Worm (Caenorhabditis elegans): ENCODE results near the gene srz-14.

srz-14 gene

ce11 chrV:16218972-16219757 is 35.7 kb downstream of the srz-14 start, which contains the start of gene glc-1 (continued):
- TF ChIP-seq pqm-1 (tag; optimal IDR thresholded peaks at IDR 0.05): no peak
- TF ChIP-seq efl-3 (GFP tag; optimal IDR thresholded peaks at IDR 0.05): no peak
- no peak for TF ChIP-seq lin-14 (GFP tag; optimal IDR thresholded peaks at IDR 0.05)
- no peak for TF ChIP-seq swsn-7 (tag; optimal IDR thresholded peaks at IDR 0.05)
- no peak for TF ChIP-seq lir-3 (tag; optimal IDR thresholded peaks at IDR 0.05; ENCODE audit: poor library complexity)
- no peak for TF ChIP-seq unc-30 (tag; optimal IDR thresholded peaks at IDR 0.05)
- TF ChIP-seq zip-4 (GFP tag; optimal IDR thresholded peaks at IDR 0.05): no peak
- no peak for TF ChIP-seq hpl-2 (GFP tag; optimal IDR thresholded peaks at IDR 0.05)
- no peak for TF ChIP-seq snpc-4 (tag; optimal IDR thresholded peaks at IDR 0.05)

DNA sequence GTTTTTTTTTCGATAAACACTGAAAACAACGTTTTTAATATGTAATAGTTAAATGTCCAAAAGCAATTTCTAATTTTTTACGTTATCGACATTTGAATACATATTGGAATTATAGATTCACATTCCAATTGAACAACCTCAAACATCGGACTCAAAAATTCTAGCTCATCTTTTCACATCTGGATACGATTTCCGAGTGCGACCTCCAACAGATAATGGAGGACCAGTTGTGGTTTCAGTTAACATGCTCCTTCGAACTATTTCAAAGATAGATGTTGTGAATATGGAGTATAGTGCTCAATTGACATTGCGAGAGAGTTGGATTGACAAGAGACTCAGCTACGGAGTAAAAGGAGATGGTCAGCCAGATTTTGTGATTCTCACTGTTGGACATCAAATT is 36.6 kb downstream of the srz-14 start:
- TF ChIP-seq pag-3 (tag; optimal IDR thresholded peaks at IDR 0.05; ENCODE audit: borderline replicate concordance, insufficient read depth) (no peak), nhr-77 (tag; optimal IDR thresholded peaks at IDR 0.05) (no peak), sup-37 (GFP tag; optimal IDR thresholded peaks at IDR 0.05) (no peak), unc-62 (GFP tag; optimal IDR thresholded peaks at IDR 0.05) (no peak), dpl-1 (GFP tag; optimal IDR thresholded peaks at IDR 0.05) (no peak), nhr-84 (tag; optimal IDR thresholded peaks at IDR 0.05) (no peak), rnt-1 (tag; optimal IDR thresholded peaks at IDR 0.05) (no peak), ztf-11 (tag; optimal IDR thresholded peaks at IDR 0.05) (no peak), efl-3 (GFP tag; optimal IDR thresholded peaks at IDR 0.05) (no peak), jun-1 (tag; optimal IDR thresholded peaks at IDR 0.05) (no peak), zag-1 (tag; optimal IDR thresholded peaks at IDR 0.05) (no peak), ztf-4 (tag; optimal IDR thresholded peaks at IDR 0.05) (no peak), hlh-17 (GFP tag; optimal IDR thresholded peaks at IDR 0.05; ENCODE audit: borderline replicate concordance) (no peak), lin-15B (tag; optimal IDR thresholded peaks at IDR 0.05) (no peak)

- TF ChIP-seq nhr-77 (tag; optimal IDR thresholded peaks at IDR 0.05) (no peak), grh-1 (GFP tag; IDR thresholded peaks at IDR 0.05) (no peak), elt-3 (tag; optimal IDR thresholded peaks at IDR 0.05) (no peak), lin-35 (GFP tag; optimal IDR thresholded peaks at IDR 0.05) (no peak), lin-14 (GFP tag; optimal IDR thresholded peaks at IDR 0.05) (no peak), lsy-2 (tag; optimal IDR thresholded peaks at IDR 0.05) (no peak), egl-13 (tag; optimal IDR thresholded peaks at IDR 0.05) (no peak), nhr-85 (tag) (no peak), unc-130 (tag; optimal IDR thresholded peaks at IDR 0.05) (no peak), sup-37 (GFP tag; optimal IDR thresholded peaks at IDR 0.05) (no peak), ama-1 (optimal IDR thresholded peaks at IDR 0.05) (no peak), ztf-11 (tag; optimal IDR thresholded peaks at IDR 0.05) (no peak), ztf-4 (tag; optimal IDR thresholded peaks at IDR 0.05) (no peak), unc-86 (tag; optimal IDR thresholded peaks at IDR 0.05) (no peak), dpl-1 (GFP tag; optimal IDR thresholded peaks at IDR 0.05) (no peak), snu-23 (GFP tag; optimal IDR thresholded peaks at IDR 0.05) (no peak), snpc-4 (tag; optimal IDR thresholded peaks at IDR 0.05) (no peak), dsc-1 (tag; optimal IDR thresholded peaks at IDR 0.05) (no peak), C04F5.9 (tag; optimal IDR thresholded peaks at IDR 0.05) (no peak)
Measured at ce11 chrV:16224027-16224426, 40.6 kb downstream of the srz-14 start, which contains the start of gene stdh-2. stdh-2 (plus strand) TSS chrV:16224327.

DNA sequence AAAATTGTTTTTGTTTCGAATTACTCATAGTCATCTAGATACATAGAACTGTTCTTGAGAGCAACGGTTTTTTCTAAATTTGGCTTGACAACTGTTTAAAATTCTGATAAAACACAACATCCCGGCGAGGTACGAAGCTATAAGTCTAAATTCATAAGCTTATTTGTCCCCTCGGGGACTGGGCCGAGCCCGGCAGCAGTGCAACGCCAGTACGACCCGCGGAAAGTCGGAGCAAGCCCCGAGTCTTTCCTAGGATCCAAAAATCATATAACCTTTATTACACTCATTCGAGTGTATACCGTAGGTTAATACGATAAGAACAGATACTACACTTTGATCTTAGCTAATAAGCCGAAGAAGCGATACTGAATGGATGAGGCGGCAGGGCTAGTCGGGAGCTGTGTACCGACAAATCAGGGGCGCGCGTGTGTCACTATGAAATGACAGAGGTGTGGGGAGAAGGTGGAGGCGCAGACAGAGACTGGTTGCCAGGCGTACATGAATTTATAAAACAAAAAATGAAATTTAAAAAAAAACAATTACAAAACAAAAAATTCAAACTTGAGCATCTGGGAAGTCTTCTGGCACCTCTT is 42.2 kb downstream of the srz-14 start:
- TF ChIP-seq ceh-8 (GFP tag; optimal IDR thresholded peaks at IDR 0.05) (no peak), mef-2 (tag; optimal IDR thresholded peaks at IDR 0.05) (no peak), efl-1 (optimal IDR thresholded peaks at IDR 0.05) (no peak), efl-1 (GFP tag; optimal IDR thresholded peaks at IDR 0.05 in 1 of 2) (no peak), xbp-1 (tag; optimal IDR thresholded peaks at IDR 0.05) (no peak), irx-1 (tag; optimal IDR thresholded peaks at IDR 0.05) (no peak), snpc-4 (tag; optimal IDR thresholded peaks at IDR 0.05) (peak; percentile 69)

Measured in whole organism, L1 larva.